Worm (Caenorhabditis elegans) whole organism, L2 larva: ENCODE results near the gene R12B2.7.

Source experiments
- F13H6.1 ChIP-seq: sonication (generic microtip); optimal IDR thresholded peaks from 2 replicates; lab custom pipeline; 2016; ENCODE audit warnings: missing genetic modification characterization, missing compliant biosample characterization
- R02D3.7 ChIP-seq: fragments of 150-350 bp; optimal IDR thresholded peaks from 2 replicates; lab custom pipeline; 2014; ENCODE audit warnings: missing biosample characterization, missing genetic modification characterization
- ZK546.5 ChIP-seq: sonication (generic microtip); optimal IDR thresholded peaks from 2 replicates; lab custom pipeline; 2017; ENCODE audit warnings: missing biosample characterization, missing genetic modification characterization
- ama-1 ChIP-seq: fragments of 150-350 bp; optimal IDR thresholded peaks from 2 replicates; lab custom pipeline; 2018; ENCODE audit warnings: inconsistent platforms
- nhr-25 ChIP-seq: fragments of 150-350 bp; sonication (generic microtip); optimal IDR thresholded peaks from 3 replicates; lab custom pipeline; 2014; ENCODE audit warnings: missing biosample characterization, missing genetic modification characterization
- nhr-77 ChIP-seq: fragments of 150-350 bp; optimal IDR thresholded peaks from 2 replicates; lab custom pipeline; 2014; ENCODE audit warnings: missing biosample characterization, missing genetic modification characterization
- snpc-4 ChIP-seq: fragments of 150-350 bp; optimal IDR thresholded peaks from 2 replicates; lab custom pipeline; 2014; ENCODE audit warnings: missing biosample characterization, missing genetic modification characterization
- zag-1 ChIP-seq: fragments of 150-350 bp; optimal IDR thresholded peaks from 2 replicates; lab custom pipeline; 2014; ENCODE audit warnings: missing biosample characterization, missing genetic modification characterization
- ztf-11 ChIP-seq: sonication (generic microtip); optimal IDR thresholded peaks from 2 replicates; lab custom pipeline; 2017; ENCODE audit warnings: missing biosample characterization, missing genetic modification characterization

DNA sequence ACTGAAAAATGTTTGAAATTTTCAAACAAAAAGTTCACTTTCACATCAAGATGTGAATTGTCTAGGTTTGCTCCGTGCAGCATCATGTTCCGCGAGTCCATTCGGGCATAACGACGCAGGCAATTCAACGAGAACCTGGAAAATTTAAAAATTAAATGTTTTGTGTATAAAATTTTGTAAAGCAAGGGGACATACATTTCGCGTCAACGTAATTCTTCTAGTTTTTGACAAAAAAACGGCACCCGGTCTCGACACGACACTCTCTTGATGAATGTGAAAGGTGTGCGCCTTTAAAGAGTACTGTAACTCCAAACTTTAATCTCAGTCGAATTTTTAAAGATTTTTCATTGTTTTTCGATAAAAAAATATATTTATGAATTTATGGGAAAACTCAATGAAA lies 19.2 kb downstream of the R12B2.7 start, which contains the start of gene R12B2.6:
- TF ChIP-seq zag-1 (tag; lab: Kevin White, UChicago) (no peak), snpc-4 (tag; lab: Kevin White, UChicago) (no peak), R02D3.7 (tag; lab: Kevin White, UChicago) (no peak), F13H6.1 (tag; lab: Kevin White, UChicago) (no peak), ZK546.5 (tag; lab: Kevin White, UChicago) (no peak), ztf-11 (tag; lab: Kevin White, UChicago) (no peak), nhr-77 (tag; lab: Kevin White, UChicago) (no peak), ama-1 (lab: Kevin White, UChicago) (no peak), nhr-25 (tag; lab: Kevin White, UChicago) (no peak)
